Fruit fly (Drosophila melanogaster): ENCODE measurements around the gene osk.

Gene osk

DNA sequence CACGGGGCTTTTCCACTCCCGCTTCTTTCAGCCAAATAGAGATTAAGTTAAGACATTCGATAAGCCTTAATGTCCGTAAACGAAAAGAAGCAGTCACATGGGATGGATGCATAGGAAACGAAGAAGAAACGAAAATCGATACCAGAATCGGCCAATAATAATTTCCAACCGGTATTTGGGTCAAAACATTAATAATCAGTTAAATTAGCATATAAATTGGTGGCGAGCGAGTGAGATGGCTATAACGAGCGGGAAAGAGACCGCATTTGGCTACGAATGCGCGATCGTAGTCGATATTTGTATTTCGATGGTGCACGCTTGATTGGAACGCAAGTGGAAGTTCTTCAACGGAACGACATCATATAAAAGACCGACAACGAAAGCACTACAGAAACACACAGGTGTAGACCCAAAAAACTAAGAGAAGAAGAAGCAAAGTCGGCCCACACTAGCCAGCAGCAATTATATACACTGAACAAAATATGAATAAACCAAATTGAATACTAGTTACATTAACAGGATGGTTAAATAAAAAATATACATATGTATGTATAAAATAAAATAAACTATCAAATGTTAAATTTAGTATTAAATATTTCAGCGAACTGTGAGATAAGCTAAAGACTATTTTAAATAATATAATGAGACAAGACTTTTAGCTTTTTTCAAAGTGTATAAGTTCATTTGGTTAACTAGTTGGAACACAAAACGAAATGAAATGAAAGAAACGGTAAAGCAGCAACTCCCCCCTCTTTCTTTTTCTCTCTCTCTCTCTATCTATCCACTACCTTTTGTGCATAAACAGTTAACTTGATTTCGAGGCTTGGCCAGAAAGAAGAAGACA, 19.8 kb downstream of the osk start:
- TF ChIP-seq pad (GFP tag; optimal IDR thresholded peaks at IDR 0.05) (peak; percentile 76), Hr96 (GFP tag; optimal IDR thresholded peaks at IDR 0.05) (no peak)

DNA sequence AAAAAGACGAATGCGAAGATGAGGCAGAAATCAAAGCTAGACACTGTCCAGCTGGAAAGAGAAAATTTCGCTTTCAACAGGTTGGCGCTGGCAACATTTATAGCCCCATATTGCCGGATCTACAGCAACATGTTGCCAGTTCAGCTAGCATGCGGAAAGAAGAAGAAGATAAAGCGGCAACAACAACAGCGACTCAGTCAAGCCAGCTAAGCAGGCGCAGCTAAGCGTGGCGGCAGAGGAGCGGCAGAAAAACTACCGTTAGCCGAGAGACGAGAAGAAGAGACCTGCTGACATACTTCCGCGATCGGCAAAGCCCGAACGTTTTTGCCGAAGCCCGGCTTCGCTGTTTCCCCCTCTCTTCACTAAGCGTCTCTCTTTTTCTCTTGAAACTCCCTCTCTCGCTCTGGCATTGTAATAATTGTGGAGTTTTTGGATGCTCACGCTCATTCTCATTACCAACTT, 20.5 kb downstream of the osk start:
- TF ChIP-seq pad (GFP tag; optimal IDR thresholded peaks at IDR 0.05), result peak; percentile 69
- TF ChIP-seq ovo (GFP tag; optimal IDR thresholded peaks at IDR 0.05), result peak; percentile 93
- no peak for TF ChIP-seq tj (GFP tag; optimal IDR thresholded peaks at IDR 0.05)

DNA sequence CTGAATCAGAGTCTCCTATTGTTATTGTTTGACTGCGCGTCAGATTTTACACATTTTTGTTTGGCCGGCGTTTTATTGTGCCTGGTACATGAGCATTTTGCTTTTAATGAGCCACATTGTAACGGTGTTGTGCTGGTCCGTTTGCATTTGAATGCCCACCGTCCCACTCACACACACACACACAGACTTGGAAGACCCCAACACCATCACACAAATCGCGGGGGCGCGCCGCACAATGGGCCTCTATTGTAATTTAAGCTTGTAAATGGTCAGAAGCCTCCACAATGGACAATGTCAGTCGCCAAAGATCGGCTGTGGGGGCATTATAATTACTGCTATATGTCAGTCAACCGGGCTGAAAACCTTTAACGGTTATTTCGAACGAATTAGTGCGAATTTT, 21.4 kb downstream of the osk start:
- TF ChIP-seq tj (GFP tag; optimal IDR thresholded peaks at IDR 0.05) (no peak), Clk (GFP tag; optimal IDR thresholded peaks at IDR 0.05) (no peak), cic (GFP tag; optimal IDR thresholded peaks at IDR 0.05) (no peak), CG11617 (GFP tag; optimal IDR thresholded peaks at IDR 0.05) (no peak), kay (GFP tag; ENCODE audit: borderline replicate concordance) (no peak), toe (GFP tag; optimal IDR thresholded peaks at IDR 0.05) (no peak), CG5204 (GFP tag; optimal IDR thresholded peaks at IDR 0.05) (no peak), Mnt (GFP tag; optimal IDR thresholded peaks at IDR 0.05) (no peak), CG14711 (tag; optimal IDR thresholded peaks at IDR 0.05) (no peak), pad (GFP tag; optimal IDR thresholded peaks at IDR 0.05) (no peak)

DNA sequence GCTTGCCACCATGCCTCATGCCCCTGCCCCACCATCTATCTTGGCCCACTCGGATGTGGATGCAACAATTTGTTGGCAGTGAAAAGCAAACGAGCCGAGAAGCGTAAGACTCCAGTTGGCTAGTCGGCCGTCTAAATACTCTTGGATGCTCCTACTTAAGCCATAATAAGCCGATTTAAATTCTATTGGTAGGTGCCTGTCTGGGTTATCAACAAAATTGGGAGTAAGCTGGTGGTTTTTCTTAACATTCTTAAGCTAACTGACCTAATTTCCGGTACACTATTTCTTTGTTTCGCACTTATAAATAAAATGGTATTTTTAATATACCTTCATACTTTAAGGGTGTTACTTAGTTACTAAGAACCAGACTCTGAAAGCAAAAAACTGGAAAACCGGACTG, 22.8 kb downstream of the osk start:
- no peak for TF ChIP-seq Crg-1 (GFP tag; optimal IDR thresholded peaks at IDR 0.05)
- TF ChIP-seq ovo (GFP tag; optimal IDR thresholded peaks at IDR 0.05), result no peak
- no peak for TF ChIP-seq CG7045 (GFP tag; optimal IDR thresholded peaks at IDR 0.05)
- no peak for TF ChIP-seq CG14711 (tag; optimal IDR thresholded peaks at IDR 0.05)
- TF ChIP-seq bab1 (GFP tag; optimal IDR thresholded peaks at IDR 0.05), result no peak
- no peak for TF ChIP-seq pad (GFP tag; optimal IDR thresholded peaks at IDR 0.05)
- no peak for TF ChIP-seq cic (GFP tag; optimal IDR thresholded peaks at IDR 0.05)
- no peak for TF ChIP-seq toe (GFP tag; optimal IDR thresholded peaks at IDR 0.05)
- TF ChIP-seq CG33017 (tag; optimal IDR thresholded peaks at IDR 0.05), result no peak
- TF ChIP-seq Mnt (GFP tag; optimal IDR thresholded peaks at IDR 0.05), result no peak
- no peak for TF ChIP-seq cnc (optimal IDR thresholded peaks at IDR 0.05)
- no peak for TF ChIP-seq tj (GFP tag; optimal IDR thresholded peaks at IDR 0.05)
- no peak for TF ChIP-seq kay (GFP tag; ENCODE audit: borderline replicate concordance)
- no peak for TF ChIP-seq CG5204 (GFP tag; optimal IDR thresholded peaks at IDR 0.05)

DNA sequence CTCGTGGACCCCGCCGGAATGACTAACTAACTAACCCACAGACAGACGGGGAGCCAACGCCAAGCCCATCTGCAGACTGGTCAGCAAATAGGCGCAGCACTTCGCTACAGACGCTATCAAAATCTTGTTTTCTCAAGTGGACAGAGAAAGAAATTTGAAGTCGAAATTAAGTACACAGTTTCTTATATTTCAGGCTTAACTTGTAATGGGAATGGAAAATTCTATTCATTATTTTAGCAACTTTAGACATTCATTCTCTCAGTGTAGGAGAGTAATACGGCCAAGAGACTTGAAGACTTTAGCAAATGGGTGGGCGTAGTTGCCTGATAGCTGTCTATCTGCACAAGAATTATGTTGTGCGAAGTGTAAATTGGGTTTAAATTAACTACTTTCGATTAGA, 23.4 kb downstream of the osk start:
- TF ChIP-seq cic (GFP tag; optimal IDR thresholded peaks at IDR 0.05) (no peak), CG11617 (GFP tag; optimal IDR thresholded peaks at IDR 0.05) (no peak), tj (GFP tag; optimal IDR thresholded peaks at IDR 0.05) (no peak), CG14711 (tag; optimal IDR thresholded peaks at IDR 0.05) (no peak), CG7101 (tag; optimal IDR thresholded peaks at IDR 0.05) (no peak), Crg-1 (GFP tag; optimal IDR thresholded peaks at IDR 0.05) (no peak), CG1620 (GFP tag; optimal IDR thresholded peaks at IDR 0.05) (no peak), cnc (optimal IDR thresholded peaks at IDR 0.05) (no peak), CG5204 (GFP tag; optimal IDR thresholded peaks at IDR 0.05) (no peak), CG33017 (tag; optimal IDR thresholded peaks at IDR 0.05) (no peak), CG7045 (GFP tag; optimal IDR thresholded peaks at IDR 0.05) (no peak), ovo (GFP tag; optimal IDR thresholded peaks at IDR 0.05) (no peak), Mnt (GFP tag; optimal IDR thresholded peaks at IDR 0.05) (no peak), CG12768 (GFP tag; optimal IDR thresholded peaks at IDR 0.05) (no peak), Hr96 (GFP tag; optimal IDR thresholded peaks at IDR 0.05) (no peak), bab1 (GFP tag; optimal IDR thresholded peaks at IDR 0.05) (no peak), pad (GFP tag; optimal IDR thresholded peaks at IDR 0.05) (no peak)

DNA sequence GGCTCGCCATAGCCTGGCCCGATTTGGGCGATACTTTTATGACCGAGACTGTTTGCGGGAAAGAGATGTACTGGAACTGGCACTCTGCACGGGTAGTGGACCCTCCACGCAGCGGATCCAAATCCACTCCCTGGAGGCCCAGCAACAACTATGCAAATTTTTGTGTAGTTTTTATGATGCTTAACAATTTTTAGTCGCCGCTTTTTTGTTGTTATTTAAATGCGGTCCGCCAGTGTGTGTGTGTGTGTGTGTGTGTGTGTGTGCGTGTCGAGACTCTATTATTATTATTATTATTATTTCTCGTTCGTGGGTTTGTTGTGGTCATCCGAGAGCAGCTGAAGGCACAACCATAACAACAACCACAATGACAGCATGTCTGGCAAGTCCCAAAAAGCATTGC, 24.2 kb downstream of the osk start:
- TF ChIP-seq CG33017 (tag; optimal IDR thresholded peaks at IDR 0.05) (no peak), cnc (optimal IDR thresholded peaks at IDR 0.05) (no peak), toe (GFP tag; optimal IDR thresholded peaks at IDR 0.05) (no peak), kay (GFP tag; ENCODE audit: borderline replicate concordance) (no peak), Hr96 (GFP tag; optimal IDR thresholded peaks at IDR 0.05) (no peak), CG12768 (GFP tag; optimal IDR thresholded peaks at IDR 0.05) (no peak), Mnt (GFP tag; optimal IDR thresholded peaks at IDR 0.05) (no peak), Crg-1 (GFP tag; optimal IDR thresholded peaks at IDR 0.05) (no peak)

DNA sequence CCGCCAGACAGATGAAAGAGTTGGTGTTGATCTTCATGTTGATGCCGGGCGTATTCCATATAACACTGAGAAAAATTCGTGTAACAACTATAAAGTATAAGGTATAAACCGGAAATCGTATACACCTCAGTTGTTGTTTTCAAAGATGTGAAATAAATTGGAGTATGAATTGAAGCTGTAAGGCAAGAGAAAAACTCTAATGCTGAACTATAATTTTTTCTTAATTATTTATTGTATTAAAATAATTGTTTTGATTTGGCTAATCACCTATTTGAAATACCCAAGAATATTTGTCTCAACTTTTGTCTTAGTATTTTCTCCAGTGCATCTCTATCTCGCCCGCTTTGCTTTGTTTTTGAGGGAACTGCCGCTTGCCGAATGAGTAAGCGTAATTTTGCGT, 25.4 kb downstream of the osk start:
- TF ChIP-seq Hr96 (GFP tag; optimal IDR thresholded peaks at IDR 0.05) (no peak), Clk (GFP tag; optimal IDR thresholded peaks at IDR 0.05) (no peak), cnc (optimal IDR thresholded peaks at IDR 0.05) (no peak), toe (GFP tag; optimal IDR thresholded peaks at IDR 0.05) (no peak), ovo (GFP tag; optimal IDR thresholded peaks at IDR 0.05) (no peak), CG14711 (tag; optimal IDR thresholded peaks at IDR 0.05) (no peak), pad (GFP tag; optimal IDR thresholded peaks at IDR 0.05) (no peak), bab1 (GFP tag; optimal IDR thresholded peaks at IDR 0.05) (no peak), CG5204 (GFP tag; optimal IDR thresholded peaks at IDR 0.05) (no peak), CG7101 (tag; optimal IDR thresholded peaks at IDR 0.05) (no peak), kay (GFP tag; ENCODE audit: borderline replicate concordance) (no peak), CG11617 (GFP tag; optimal IDR thresholded peaks at IDR 0.05) (no peak), CG1620 (GFP tag; optimal IDR thresholded peaks at IDR 0.05) (no peak), Mnt (GFP tag; optimal IDR thresholded peaks at IDR 0.05) (no peak)
